Worm (Caenorhabditis elegans): ENCODE results near the gene Y14H12B.1.

- TF ChIP-seq flt-1 (GFP tag; IDR thresholded peaks at IDR 0.05) = no peak
- TF ChIP-seq pes-1 (GFP tag; IDR thresholded peaks at IDR 0.05) = no peak
- no peak for TF ChIP-seq ama-1 (optimal IDR thresholded peaks at IDR 0.05)
- no peak for TF ChIP-seq ceh-13 (GFP tag; optimal IDR thresholded peaks at IDR 0.05)
- TF ChIP-seq F13C5.2 (tag; optimal IDR thresholded peaks at IDR 0.05) = peak; percentile 25
- TF ChIP-seq B0310.2 (tag; optimal IDR thresholded peaks at IDR 0.05) = no peak
- no peak for TF ChIP-seq sea-1 (GFP tag; conservative IDR thresholded peaks at IDR 0.05)
- no peak for TF ChIP-seq tbx-11 (GFP tag; IDR thresholded peaks at IDR 0.05)
- no peak for TF ChIP-seq ceh-36 (tag; optimal IDR thresholded peaks at IDR 0.05)
- TF ChIP-seq hmbx-1 (tag; optimal IDR thresholded peaks at IDR 0.05) = no peak
- no peak for TF ChIP-seq scrt-1 (GFP tag; IDR thresholded peaks at IDR 0.05)
- TF ChIP-seq ets-7 (tag; optimal IDR thresholded peaks at IDR 0.05) = no peak
- no peak for TF ChIP-seq hnd-1 (tag; optimal IDR thresholded peaks at IDR 0.05)
Measured at ce11 chrII:3896920-3897319, 37.3 kb upstream of the Y14H12B.1 start.

All from whole organism, early embryonic.